Fruit fly (Drosophila melanogaster) whole organism, pupa: ENCODE results near the gene trk.

Experiments used
- CG10348 ChIP-seq: fragments of 200-800 bp; sonication (Bioruptor generic); IDR thresholded peaks from 2 replicates; pipeline ENCODE4 v1.3.6; 2022; ENCODE audit warnings: missing biosample characterization, missing genetic modification characterization
- CG12605 ChIP-seq: fragments of 200-800 bp; sonication (Bioruptor generic); IDR thresholded peaks from 2 replicates; pipeline ENCODE4 v1.3.6; 2022; ENCODE audit warnings: missing biosample characterization, missing genetic modification characterization
- CG13204 ChIP-seq: fragments of 200-800 bp; sonication (Bioruptor generic); optimal IDR thresholded peaks from 2 replicates; lab custom pipeline; 2018; ENCODE audit warnings: missing biosample characterization, mild to moderate bottlenecking, missing genetic modification characterization, moderate library complexity
- CG14655 ChIP-seq: fragments of 200-800 bp; sonication (Bioruptor generic); optimal IDR thresholded peaks from 3 replicates; lab custom pipeline; 2017; ENCODE audit warnings: mild to moderate bottlenecking, missing biosample characterization, missing genetic modification reagents, missing genetic modification characterization
- CG15710 ChIP-seq: fragments of 200-800 bp; sonication (Bioruptor generic); optimal IDR thresholded peaks from 2 replicates; lab custom pipeline; 2018; ENCODE audit warnings: missing biosample characterization, mild to moderate bottlenecking, missing genetic modification characterization, moderate library complexity
- CG17806 ChIP-seq: fragments of 200-800 bp; sonication (Bioruptor generic); optimal IDR thresholded peaks from 2 replicates; lab custom pipeline; 2018; ENCODE audit warnings: missing biosample characterization, mild to moderate bottlenecking, missing genetic modification characterization, moderate library complexity
- CG32121 ChIP-seq: fragments of 200-800 bp; sonication (Bioruptor generic); IDR thresholded peaks from 2 replicates; pipeline ENCODE4 v1.3.6; 2022; ENCODE audit warnings: missing biosample characterization, missing genetic modification characterization
- CG34367 ChIP-seq: fragments of 200-800 bp; sonication (Bioruptor generic); optimal IDR thresholded peaks from 2 replicates; lab custom pipeline; 2018; ENCODE audit warnings: missing biosample characterization, mild to moderate bottlenecking, missing genetic modification characterization
- CG4496 ChIP-seq: fragments of 200-800 bp; sonication (Bioruptor generic); IDR thresholded peaks from 3 replicates; pipeline ENCODE4 v1.3.6; 2022; ENCODE audit warnings: missing biosample characterization, missing genetic modification characterization
- CG8159 ChIP-seq: fragments of 200-800 bp; sonication (Bioruptor generic); optimal IDR thresholded peaks from 3 replicates; lab custom pipeline; 2018; ENCODE audit warnings: missing biosample characterization, mild to moderate bottlenecking, missing genetic modification characterization, moderate library complexity
- CG8301 ChIP-seq: fragments of 200-800 bp; sonication (Bioruptor generic); optimal IDR thresholded peaks from 2 replicates; lab custom pipeline; 2018; ENCODE audit warnings: missing biosample characterization, mild to moderate bottlenecking, missing genetic modification characterization
- CG9948 ChIP-seq: fragments of 200-800 bp; sonication (Bioruptor generic); optimal IDR thresholded peaks from 2 replicates; lab custom pipeline; 2018; ENCODE audit warnings: missing biosample characterization, mild to moderate bottlenecking, missing genetic modification characterization, moderate library complexity
- D1 ChIP-seq: fragments of 200-800 bp; sonication (Bioruptor generic); optimal IDR thresholded peaks from 2 replicates; lab custom pipeline; 2018; ENCODE audit warnings: missing biosample characterization, mild to moderate bottlenecking, missing genetic modification characterization, moderate library complexity
- EcR ChIP-seq: fragments of 200-800 bp; sonication (Bioruptor generic); optimal IDR thresholded peaks from 3 replicates; lab custom pipeline; 2019; ENCODE audit warnings: missing biosample characterization, missing genetic modification characterization, mild to moderate bottlenecking, moderate library complexity, missing genetic modification reagents
- Ets98B ChIP-seq: fragments of 200-800 bp; sonication (Bioruptor generic); IDR thresholded peaks from 2 replicates; pipeline ENCODE4 v1.3.6; 2022; ENCODE audit warnings: missing biosample characterization, missing genetic modification characterization
- Pif1A ChIP-seq: fragments of 200-800 bp; sonication (Bioruptor generic); optimal IDR thresholded peaks from 3 replicates; lab custom pipeline; 2016; ENCODE audit warnings: missing biosample characterization, missing genetic modification characterization
- Pif1B ChIP-seq: fragments of 200-800 bp; sonication (Bioruptor generic); optimal IDR thresholded peaks from 3 replicates; lab custom pipeline; 2016; ENCODE audit warnings: missing biosample characterization, missing genetic modification characterization
- Snoo ChIP-seq: fragments of 200-800 bp; sonication (Bioruptor generic); optimal IDR thresholded peaks from 3 replicates; lab custom pipeline; 2017; ENCODE audit warnings: missing biosample characterization, mild to moderate bottlenecking, missing genetic modification characterization, inconsistent platforms
- fd96Ca ChIP-seq: fragments of 200-800 bp; sonication (Bioruptor generic); IDR thresholded peaks from 3 replicates; pipeline ENCODE4 v1.3.6; 2022; ENCODE audit warnings: missing biosample characterization, missing genetic modification characterization
- gl ChIP-seq: fragments of 200-800 bp; sonication (Bioruptor generic); optimal IDR thresholded peaks from 2 replicates; lab custom pipeline; 2018; ENCODE audit warnings: missing biosample characterization, mild to moderate bottlenecking, missing genetic modification characterization
- rn ChIP-seq: fragments of 200-800 bp; sonication (Bioruptor generic); IDR thresholded peaks from 2 replicates; pipeline ENCODE4 v1.3.6; 2022; ENCODE audit warnings: missing biosample characterization, missing genetic modification characterization

The trk gene

dm6 chr2L:10294798-10295669, 22.9 kb upstream of the trk start, which contains the start of gene Hand:
Gene Hand (minus strand): TSS chr2L:10295385.
- TF ChIP-seq CG34367 (tag; lab: Kevin White, UChicago) (no peak), CG8301 (tag; lab: Kevin White, UChicago) (no peak), CG4496 (GFP tag; lab: Robert Waterston, UW) (no peak), Snoo (no peak), CG14655 (no peak), CG17806 (no peak), fd96Ca (GFP tag; lab: Robert Waterston, UW) (no peak), CG32121 (GFP tag; lab: Robert Waterston, UW) (no peak), CG12605 (GFP tag; lab: Robert Waterston, UW) (no peak), gl (no peak), CG15710 (no peak), CG9948 (tag; lab: Kevin White, UChicago) (no peak), CG10348 (GFP tag; lab: Robert Waterston, UW) (no peak), Pif1A (GFP tag; lab: Kevin White, UChicago) (no peak), Ets98B (no peak), CG8159 (tag; lab: Kevin White, UChicago) (no peak), rn (GFP tag; lab: Robert Waterston, UW) (no peak)

DNA sequence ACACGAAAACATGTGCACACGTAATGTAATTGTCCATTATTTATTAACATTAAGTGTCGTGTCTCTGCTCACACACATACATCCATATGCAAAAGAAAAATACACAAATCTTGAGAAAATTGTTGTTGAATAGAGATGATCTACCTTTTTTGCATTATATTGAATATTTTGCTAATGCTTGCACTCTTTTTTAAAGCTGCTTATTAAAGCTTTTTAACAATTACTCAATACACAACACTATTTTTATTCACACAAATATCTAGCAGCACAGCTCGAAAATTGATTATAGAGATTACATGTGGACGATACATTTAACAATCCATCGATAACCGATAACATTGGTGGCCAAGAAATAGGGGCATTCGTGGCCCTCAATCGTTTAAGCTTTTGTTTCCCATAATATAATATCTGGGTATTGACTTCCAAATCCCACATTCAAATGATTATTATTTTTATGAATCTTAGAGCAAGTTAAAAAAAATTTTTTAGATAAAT, 20.0 kb upstream of the trk start, which contains the start of gene Ufd4:
Ufd4 (minus strand) TSS at position 300 of the 495 bp plus-strand sequence.
- TF ChIP-seq CG32121 (GFP tag; lab: Robert Waterston, UW) = peak; percentile 66
- peak; percentile 38 for TF ChIP-seq CG15710
- TF ChIP-seq EcR (GFP tag; lab: Kevin White, UChicago) = no peak
- TF ChIP-seq CG12605 (GFP tag; lab: Robert Waterston, UW) = no peak
- peak; percentile 49 for TF ChIP-seq CG17806
- TF ChIP-seq, all 21 proteins: peak for 3

- TF ChIP-seq CG14655 (no peak), CG17806 (no peak), CG9948 (tag; lab: Kevin White, UChicago) (no peak)
- TF ChIP-seq, all 21 proteins: peak for 0
These were observed 19.2 kb upstream of the trk start for dm6 chr2L:10291276-10291675.

- TF ChIP-seq CG4496 (GFP tag; lab: Robert Waterston, UW) = no peak
- TF ChIP-seq Pif1A (GFP tag; lab: Kevin White, UChicago) = no peak
- TF ChIP-seq CG10348 (GFP tag; lab: Robert Waterston, UW) = no peak
- TF ChIP-seq, all 21 proteins: peak for 0
These were observed 8.6 kb upstream of the trk start, which contains the start of gene CG34043 for dm6 chr2L:10280772-10281171. Gene CG34043 (minus strand): TSS chr2L:10280872.

dm6 chr2L:10278658-10279057, 6.5 kb upstream of the trk start, which contains the start of gene Utx:
Gene Utx (minus strand): TSS chr2L:10278811.
- TF ChIP-seq CG8301 (tag; lab: Kevin White, UChicago) (no peak), Pif1A (GFP tag; lab: Kevin White, UChicago) (no peak), Pif1B (GFP tag; lab: Kevin White, UChicago) (no peak), CG9948 (tag; lab: Kevin White, UChicago) (no peak), CG32121 (GFP tag; lab: Robert Waterston, UW) (no peak)
- TF ChIP-seq, all 21 proteins: peak for 0

- no peak for TF ChIP-seq CG9948 (tag; lab: Kevin White, UChicago)
- TF ChIP-seq CG32121 (GFP tag; lab: Robert Waterston, UW) = no peak
- TF ChIP-seq CG8301 (tag; lab: Kevin White, UChicago) = no peak
- no peak for TF ChIP-seq CG10348 (GFP tag; lab: Robert Waterston, UW)
- no peak for TF ChIP-seq CG13204 (GFP tag; lab: Kevin White, UChicago)
- TF ChIP-seq fd96Ca (GFP tag; lab: Robert Waterston, UW) = no peak
- TF ChIP-seq Ets98B = no peak
- TF ChIP-seq D1 (tag; lab: Kevin White, UChicago) = no peak
- no peak for TF ChIP-seq CG12605 (GFP tag; lab: Robert Waterston, UW)
- TF ChIP-seq CG17806 = no peak
- TF ChIP-seq rn (GFP tag; lab: Robert Waterston, UW) = no peak
- no peak for TF ChIP-seq CG15710
- no peak for TF ChIP-seq Snoo
- TF ChIP-seq EcR (GFP tag; lab: Kevin White, UChicago) = no peak
- no peak for TF ChIP-seq CG34367 (tag; lab: Kevin White, UChicago)
- TF ChIP-seq, all 21 proteins: peak for 0
These were observed 5.2 kb upstream of the trk start for dm6 chr2L:10277362-10277761.

DNA sequence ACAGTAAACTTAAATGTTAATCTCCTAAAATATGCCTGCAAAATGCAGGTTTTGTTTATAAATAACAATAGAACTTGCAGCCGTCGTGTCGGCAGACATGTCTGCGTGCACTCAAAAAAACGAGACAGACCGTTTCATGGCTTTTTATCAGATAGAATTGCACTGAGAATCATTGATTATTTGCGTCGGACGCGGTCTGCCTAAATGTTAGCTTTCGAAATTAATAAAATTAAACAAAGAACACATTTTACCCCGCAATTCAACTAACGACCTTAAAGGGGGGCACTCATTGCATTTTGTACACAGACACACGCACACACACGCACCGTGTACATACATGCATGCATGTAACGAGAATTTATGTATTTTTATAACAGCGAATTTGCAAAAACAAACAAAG, 4.7 kb upstream of the trk start:
- TF ChIP-seq Snoo = no peak
- no peak for TF ChIP-seq CG15710
- peak; percentile 74 for TF ChIP-seq Pif1A (GFP tag; lab: Kevin White, UChicago)
- TF ChIP-seq fd96Ca (GFP tag; lab: Robert Waterston, UW) = no peak
- no peak for TF ChIP-seq CG9948 (tag; lab: Kevin White, UChicago)
- TF ChIP-seq CG4496 (GFP tag; lab: Robert Waterston, UW) = peak; percentile 74
- TF ChIP-seq Ets98B = no peak; the same call in 1 of the 2 replicates
- no peak for TF ChIP-seq CG10348 (GFP tag; lab: Robert Waterston, UW)
- no peak for TF ChIP-seq CG8159 (tag; lab: Kevin White, UChicago)
- TF ChIP-seq Pif1B (GFP tag; lab: Kevin White, UChicago) = peak; percentile 46
- peak; percentile 19; the same call in 1 of the 2 replicates for TF ChIP-seq CG12605 (GFP tag; lab: Robert Waterston, UW)
- no peak for TF ChIP-seq CG14655
- no peak for TF ChIP-seq CG8301 (tag; lab: Kevin White, UChicago)
- no peak for TF ChIP-seq EcR (GFP tag; lab: Kevin White, UChicago)
- no peak for TF ChIP-seq CG13204 (GFP tag; lab: Kevin White, UChicago)
- TF ChIP-seq rn (GFP tag; lab: Robert Waterston, UW) = peak; percentile 47; the same call in 1 of the 2 replicates
- TF ChIP-seq CG17806 = peak; percentile 32
- peak; percentile 5 for TF ChIP-seq gl
- TF ChIP-seq CG32121 (GFP tag; lab: Robert Waterston, UW) = peak; percentile 27
- TF ChIP-seq CG34367 (tag; lab: Kevin White, UChicago) = no peak
- no peak for TF ChIP-seq D1 (tag; lab: Kevin White, UChicago)
